Worm (Caenorhabditis elegans) whole organism, L1 larva: Measurements from ENCODE around the gene oac-42.

Experiments
- aly-2 ChIP-seq: fragments of 150-350 bp; optimal IDR thresholded peaks from 2 replicates; lab custom pipeline; 2014; ENCODE audit warnings: missing biosample characterization, missing genetic modification characterization
- ceh-88 ChIP-seq: fragments of 200-800 bp; sonication (Bioruptor generic); IDR thresholded peaks from 2 replicates; pipeline ENCODE4 v1.3.6; 2022; ENCODE audit warnings: missing genetic modification characterization, missing compliant biosample characterization
- fos-1 ChIP-seq: fragments of 150-350 bp; optimal IDR thresholded peaks from 2 replicates; lab custom pipeline; 2014; ENCODE audit warnings: missing biosample characterization, missing genetic modification characterization
- hlh-4 ChIP-seq: sonication (generic microtip); optimal IDR thresholded peaks from 2 replicates; lab custom pipeline; 2016; ENCODE audit warnings: mild to moderate bottlenecking, missing genetic modification characterization, missing compliant biosample characterization
- irx-1 ChIP-seq: sonication (generic microtip); optimal IDR thresholded peaks from 2 replicates; lab custom pipeline; 2016; ENCODE audit warnings: missing genetic modification characterization, missing compliant biosample characterization
- isw-1 ChIP-seq: fragments of 200-800 bp; sonication (Bioruptor generic); IDR thresholded peaks from 2 replicates; pipeline ENCODE4 v1.3.6; 2022; ENCODE audit warnings: missing genetic modification characterization, missing compliant biosample characterization
- lir-3 ChIP-seq: sonication (generic microtip); optimal IDR thresholded peaks from 2 replicates; lab custom pipeline; 2016; ENCODE audit warnings: mild to moderate bottlenecking, missing genetic modification characterization, moderate library complexity, missing compliant biosample characterization; ENCODE audit not compliant: poor library complexity
- nhr-237 ChIP-seq: fragments of 150-350 bp; optimal IDR thresholded peaks from 2 replicates; lab custom pipeline; 2014; ENCODE audit warnings: missing biosample characterization, missing genetic modification characterization
- nhr-77 ChIP-seq: fragments of 150-350 bp; optimal IDR thresholded peaks from 2 replicates; lab custom pipeline; 2014; ENCODE audit warnings: missing biosample characterization, missing genetic modification characterization
- nhr-84 ChIP-seq: sonication (generic microtip); optimal IDR thresholded peaks from 2 replicates; lab custom pipeline; 2017; ENCODE audit warnings: missing biosample characterization, missing genetic modification characterization
- pag-3 ChIP-seq: sonication (generic microtip); optimal IDR thresholded peaks from 2 replicates; lab custom pipeline; 2017; ENCODE audit warnings: missing genetic modification characterization, mild to moderate bottlenecking, missing compliant biosample characterization, antibody characterized with exemption, borderline replicate concordance; ENCODE audit not compliant: insufficient read depth
- pax-3 ChIP-seq: fragments of 200-800 bp; sonication (Bioruptor generic); optimal IDR thresholded peaks from 2 replicates; lab custom pipeline; 2018; ENCODE audit warnings: mild to moderate bottlenecking, missing genetic modification characterization, moderate library complexity, missing compliant biosample characterization
- skn-1 ChIP-seq: fragments of 150-350 bp; optimal IDR thresholded peaks from 2 replicates; lab custom pipeline; 2014; ENCODE audit warnings: missing biosample characterization, missing genetic modification characterization
- sox-4 ChIP-seq: sonication (generic microtip); optimal IDR thresholded peaks from 2 replicates; lab custom pipeline; 2016; ENCODE audit warnings: missing genetic modification characterization, missing compliant biosample characterization
- sup-37 ChIP-seq: fragments of 200-800 bp; sonication (Bioruptor generic); optimal IDR thresholded peaks from 2 replicates; lab custom pipeline; 2018; ENCODE audit warnings: mild to moderate bottlenecking, missing genetic modification characterization, missing compliant biosample characterization
- tbx-2 ChIP-seq: sonication (generic microtip); optimal IDR thresholded peaks from 2 replicates; lab custom pipeline; 2016; ENCODE audit warnings: missing genetic modification characterization, missing compliant biosample characterization
- unc-130 ChIP-seq: fragments of 150-350 bp; optimal IDR thresholded peaks from 2 replicates; lab custom pipeline; 2017; ENCODE audit warnings: missing biosample characterization, missing genetic modification characterization, inconsistent platforms
- unc-86 ChIP-seq: sonication (generic microtip); optimal IDR thresholded peaks from 2 replicates; lab custom pipeline; 2016; ENCODE audit warnings: missing genetic modification characterization, missing compliant biosample characterization
- ztf-11 ChIP-seq, 2 experiments: sonication (generic microtip); optimal IDR thresholded peaks; 2 replicates each; lab custom pipeline; 2016 to 2017; ENCODE audit warnings: missing genetic modification characterization in 2 of 2, missing biosample characterization in 1 of 2, missing compliant biosample characterization in 1 of 2

Gene oac-42

DNA sequence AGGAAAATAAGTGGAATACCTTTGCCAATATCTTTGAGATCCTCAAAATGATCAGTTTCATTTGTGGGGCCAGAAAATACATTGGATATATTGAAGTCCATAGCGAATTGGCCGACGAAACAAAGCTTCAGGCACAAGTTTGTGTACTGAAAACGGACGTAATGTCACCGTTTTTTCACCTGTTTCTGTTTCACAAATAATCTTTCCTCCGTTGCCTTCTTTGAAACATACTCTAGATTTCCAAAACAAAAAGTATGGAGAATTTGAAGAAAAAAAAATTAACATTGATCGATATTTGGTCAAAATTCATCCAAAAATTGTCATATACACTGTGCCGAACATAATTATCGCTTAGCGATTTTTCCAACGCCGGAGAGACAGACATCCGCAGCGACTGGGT lies 22.0 kb downstream of the oac-42 start, which contains the start of gene srz-12:
srz-12 (minus strand) TSS at position 101 of the 400 bp plus-strand sequence.
- TF ChIP-seq irx-1 (tag; lab: Kevin White, UChicago), result no peak
- no peak for TF ChIP-seq sox-4 (tag; lab: Kevin White, UChicago)
- no peak for TF ChIP-seq skn-1 (tag; lab: Kevin White, UChicago)
- TF ChIP-seq sup-37 (GFP tag; lab: Kevin White, UChicago), result no peak
- TF ChIP-seq aly-2, result no peak
- TF ChIP-seq tbx-2, result no peak
- no peak for TF ChIP-seq nhr-77 (tag; lab: Kevin White, UChicago)
- TF ChIP-seq nhr-84 (tag; lab: Kevin White, UChicago), result no peak
- TF ChIP-seq ceh-88, result no peak
- no peak for TF ChIP-seq fos-1 (tag; lab: Kevin White, UChicago)
- no peak for TF ChIP-seq isw-1 (GFP tag; lab: Robert Waterston, UW)

DNA sequence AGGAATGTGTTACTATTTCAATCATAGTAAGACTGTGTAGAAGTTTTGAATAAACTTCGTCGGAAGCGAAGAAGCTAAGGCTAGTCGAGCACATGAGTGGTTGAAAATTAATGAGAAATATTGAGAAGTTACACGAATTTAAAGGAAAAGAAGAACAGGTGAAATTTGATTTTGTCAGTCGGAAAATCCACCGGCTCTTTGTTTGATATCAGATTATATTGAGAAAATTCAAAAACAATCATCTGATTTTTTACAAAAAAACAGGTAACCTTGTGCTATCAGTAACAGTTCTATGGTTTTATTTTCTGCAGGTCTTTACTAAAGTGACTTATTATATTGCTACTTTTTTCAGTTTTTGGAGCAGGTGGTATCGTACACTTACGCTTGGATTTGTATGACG lies 26.3 kb downstream of the oac-42 start, which contains the start of gene srh-148:
srh-148 (minus strand) TSS at position 101 of the 400 bp plus-strand sequence.
- TF ChIP-seq hlh-4 (peak; percentile 20), pax-3 (tag; lab: Kevin White, UChicago) (no peak)

DNA sequence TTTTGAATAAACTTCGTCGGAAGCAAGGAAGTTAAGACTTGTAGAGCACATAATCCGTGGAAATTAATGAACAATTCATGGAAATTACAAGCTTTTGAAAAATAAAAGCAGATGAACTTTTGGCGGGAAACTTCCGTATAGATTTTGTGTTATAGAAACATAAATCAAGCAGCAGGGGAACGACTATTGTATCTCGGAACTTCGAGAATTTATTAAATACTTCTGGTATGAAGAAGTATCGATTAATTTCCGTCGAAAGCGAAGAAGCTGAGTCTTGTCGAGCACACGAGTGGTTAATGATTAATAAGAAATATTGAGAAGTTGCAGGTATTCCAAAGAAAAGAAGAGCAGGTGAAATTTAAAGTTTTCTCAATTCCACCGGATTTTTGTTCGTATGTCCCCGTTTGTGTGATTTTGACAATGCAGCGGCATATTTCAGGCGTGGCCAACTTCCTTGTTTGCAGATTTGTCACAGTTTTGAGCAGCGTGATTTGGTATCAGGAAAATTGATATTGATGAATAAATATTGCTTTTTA lies 34.3 kb downstream of the oac-42 start, which contains the start of gene srh-147:
srh-147 (minus strand) TSS at position 51 of the 536 bp plus-strand sequence.
- TF ChIP-seq hlh-4, result peak; percentile 92
- TF ChIP-seq, all 84 proteins: peak for 1; not testable (repeated sequence) for 83

DNA sequence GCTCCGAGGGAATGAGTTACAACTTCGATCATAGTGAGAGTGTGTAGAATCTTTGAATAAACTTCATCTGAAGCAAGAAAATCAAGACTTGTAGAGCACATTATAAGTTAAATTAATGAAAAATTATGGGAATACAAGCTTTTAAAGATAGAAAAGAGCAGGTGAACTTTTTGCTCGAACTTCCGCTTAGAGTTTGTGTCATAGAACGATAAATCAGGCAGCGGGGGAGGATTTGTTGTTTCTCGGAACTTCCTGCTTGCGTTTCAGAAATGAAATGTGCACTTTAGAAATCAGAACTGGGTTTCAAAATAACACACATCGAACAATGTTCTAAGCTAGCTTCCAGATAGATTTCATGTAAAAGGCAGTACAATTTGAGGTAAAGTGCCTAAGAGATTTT lies 43.5 kb downstream of the oac-42 start, which contains the start of gene srh-149:
srh-149 (minus strand) TSS at position 101 of the 400 bp plus-strand sequence.
- TF ChIP-seq hlh-4, result peak; percentile 50
- no peak for TF ChIP-seq pag-3

DNA sequence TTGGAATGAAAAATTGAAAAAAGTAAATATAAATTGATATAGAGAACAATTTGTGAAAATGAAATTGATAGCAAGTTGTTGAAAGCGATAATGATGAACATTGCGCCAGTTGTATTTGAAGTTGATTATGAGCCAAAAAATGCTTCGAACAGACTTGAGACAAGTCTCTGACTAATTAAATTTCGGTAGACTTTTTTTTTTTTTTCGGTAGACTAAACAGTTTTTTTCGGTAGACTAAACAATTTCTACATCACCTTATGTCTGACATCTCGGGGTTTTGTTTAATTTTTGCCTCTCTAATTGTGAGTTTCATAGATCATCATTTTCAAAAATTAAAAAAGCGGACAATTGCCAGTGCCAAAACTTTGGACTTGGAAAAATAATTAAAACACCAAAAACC lies 51.0 kb downstream of the oac-42 start, which contains the start of gene srbc-54:
srbc-54 (minus strand) TSS at position 101 of the 400 bp plus-strand sequence.
- no peak for TF ChIP-seq unc-86 (tag; lab: Kevin White, UChicago)
- no peak for TF ChIP-seq nhr-237
- no peak for TF ChIP-seq lir-3 (tag; lab: Kevin White, UChicago)
- no peak for TF ChIP-seq ztf-11 (tag; optimal IDR thresholded peaks at IDR 0.05; lab: Kevin White, UChicago)
- TF ChIP-seq unc-130 (tag; lab: Kevin White, UChicago), result no peak
